Fruit fly (Drosophila melanogaster) whole organism, embryonic: ENCODE results near the gene arg.

ENCODE experiments used
- Abd-B ChIP-seq: fragments of 200-800 bp; sonication (Bioruptor generic); optimal IDR thresholded peaks from 2 replicates; lab custom pipeline; 2018; ENCODE audit warnings: missing biosample characterization, mild to moderate bottlenecking, missing genetic modification characterization, moderate library complexity
- Ada2b ChIP-seq: fragments of 200-800 bp; sonication (Bioruptor generic); IDR thresholded peaks from 2 replicates; pipeline ENCODE4 v1.3.6; 2022; ENCODE audit warnings: missing biosample characterization, missing genetic modification characterization
- Adf1 ChIP-seq: fragments of 200-800 bp; sonication (Bioruptor generic); IDR thresholded peaks from 2 replicates; pipeline ENCODE4 v1.3.6; 2022; ENCODE audit warnings: missing biosample characterization, missing genetic modification characterization
- Awh ChIP-seq: fragments of 200-800 bp; sonication (Bioruptor generic); IDR thresholded peaks from 2 replicates; pipeline ENCODE4, ENCODE4 v1.3.6; 2022; ENCODE audit warnings: missing biosample characterization, missing genetic modification characterization
- B-H2 ChIP-seq: fragments of 200-800 bp; sonication (Bioruptor generic); optimal IDR thresholded peaks from 2 replicates; lab custom pipeline; 2018; ENCODE audit warnings: missing biosample characterization, mild to moderate bottlenecking, missing genetic modification characterization
- Bteb2 ChIP-seq: fragments of 200-800 bp; sonication (Bioruptor generic); optimal IDR thresholded peaks from 2 replicates; lab custom pipeline; 2016; ENCODE audit warnings: missing biosample characterization, missing genetic modification characterization
- CG11085 ChIP-seq: fragments of 200-800 bp; sonication (Bioruptor generic); IDR thresholded peaks from 2 replicates; pipeline ENCODE4 v1.3.6; 2022; ENCODE audit warnings: missing biosample characterization, missing genetic modification characterization
- CG11093 ChIP-seq: fragments of 200-800 bp; sonication (Bioruptor generic); IDR thresholded peaks from 3 replicates; pipeline ENCODE4 v1.3.6; 2022; ENCODE audit warnings: missing biosample characterization, missing genetic modification characterization
- CG11723 ChIP-seq: fragments of 200-800 bp; sonication (Bioruptor generic); optimal IDR thresholded peaks from 2 replicates; lab custom pipeline; 2017; ENCODE audit warnings: missing biosample characterization, mild to moderate bottlenecking, missing genetic modification characterization
- CG12769 ChIP-seq: fragments of 200-800 bp; sonication (Bioruptor generic); optimal IDR thresholded peaks from 2 replicates; lab custom pipeline; 2019; ENCODE audit warnings: missing biosample characterization, mild to moderate bottlenecking, missing genetic modification characterization, moderate library complexity
- CG13287 ChIP-seq: fragments of 200-800 bp; sonication (Bioruptor generic); IDR thresholded peaks from 2 replicates; pipeline ENCODE4 v1.3.6; 2022; ENCODE audit warnings: missing biosample characterization, missing genetic modification characterization; ENCODE audit not compliant: partially characterized antibody
- CG14860 ChIP-seq: fragments of 200-800 bp; sonication (Bioruptor generic); IDR thresholded peaks from 3 replicates; pipeline ENCODE4 v1.3.6; 2022; ENCODE audit warnings: missing biosample characterization, missing genetic modification characterization; ENCODE audit not compliant: partially characterized antibody
- CG15479 ChIP-seq: fragments of 200-800 bp; sonication (Bioruptor generic); optimal IDR thresholded peaks from 3 replicates; lab custom pipeline; 2019; ENCODE audit warnings: missing biosample characterization, mild to moderate bottlenecking, missing genetic modification characterization, moderate library complexity
- CG15601 ChIP-seq: fragments of 200-800 bp; sonication (Bioruptor generic); optimal IDR thresholded peaks from 3 replicates; lab custom pipeline; 2019; ENCODE audit warnings: missing biosample characterization, mild to moderate bottlenecking, missing genetic modification characterization, moderate library complexity
- CG1603 ChIP-seq: fragments of 200-800 bp; sonication (Bioruptor generic); optimal IDR thresholded peaks from 2 replicates; lab custom pipeline; 2019; ENCODE audit warnings: missing biosample characterization, mild to moderate bottlenecking, missing genetic modification characterization, moderate library complexity
- CG17385 ChIP-seq: fragments of 200-800 bp; sonication (Bioruptor generic); optimal IDR thresholded peaks from 3 replicates; lab custom pipeline; 2018; ENCODE audit warnings: missing biosample characterization, mild to moderate bottlenecking, missing genetic modification characterization
- CG30431 ChIP-seq: fragments of 200-800 bp; sonication (Bioruptor generic); optimal IDR thresholded peaks from 2 replicates; lab custom pipeline; 2017; ENCODE audit warnings: missing biosample characterization, missing genetic modification characterization
- CG33213 ChIP-seq: fragments of 200-800 bp; sonication (Bioruptor generic); optimal IDR thresholded peaks from 3 replicates; lab custom pipeline; 2016; ENCODE audit warnings: missing biosample characterization, missing genetic modification characterization
- CG34224 ChIP-seq: fragments of 200-800 bp; sonication (Bioruptor generic); IDR thresholded peaks from 3 replicates; pipeline ENCODE4 v1.3.6; 2022; ENCODE audit warnings: missing biosample characterization, missing genetic modification characterization; ENCODE audit not compliant: partially characterized antibody
- CG42726 ChIP-seq: fragments of 200-800 bp; sonication (Bioruptor generic); IDR thresholded peaks from 2 replicates; pipeline ENCODE4 v1.3.6; 2022; ENCODE audit warnings: missing biosample characterization, missing genetic modification characterization; ENCODE audit not compliant: partially characterized antibody
- CG4360 ChIP-seq: fragments of 200-800 bp; sonication (Bioruptor generic); IDR thresholded peaks from 2 replicates; pipeline ENCODE4 v1.3.6; 2022; ENCODE audit warnings: missing biosample characterization, missing genetic modification characterization
- CG5245 ChIP-seq: fragments of 200-800 bp; sonication (Bioruptor generic); optimal IDR thresholded peaks from 3 replicates; lab custom pipeline; 2016; ENCODE audit warnings: missing biosample characterization, missing genetic modification characterization
- CG6683 ChIP-seq: fragments of 200-800 bp; sonication (Bioruptor generic); optimal IDR thresholded peaks from 2 replicates; lab custom pipeline; 2017; ENCODE audit warnings: missing biosample characterization, mild to moderate bottlenecking, missing genetic modification characterization, missing genetic modification reagents
- CG7271 ChIP-seq: fragments of 200-800 bp; sonication (Bioruptor generic); optimal IDR thresholded peaks from 2 replicates; lab custom pipeline; 2018; ENCODE audit warnings: missing biosample characterization, mild to moderate bottlenecking, missing genetic modification characterization, moderate library complexity
- CG7357 ChIP-seq: fragments of 200-800 bp; sonication (Bioruptor generic); IDR thresholded peaks from 3 replicates; pipeline ENCODE4 v1.3.6; 2022; ENCODE audit warnings: missing biosample characterization, missing genetic modification characterization
- CG8089 ChIP-seq: fragments of 200-800 bp; sonication (Bioruptor generic); optimal IDR thresholded peaks from 3 replicates; lab custom pipeline; 2016; ENCODE audit warnings: missing biosample characterization, missing genetic modification characterization
- Dref ChIP-seq: fragments of 200-800 bp; sonication (Bioruptor generic); IDR thresholded peaks from 2 replicates; pipeline ENCODE4 v1.3.6; 2022; ENCODE audit warnings: missing biosample characterization, missing genetic modification characterization
- HHEX ChIP-seq: fragments of 200-800 bp; sonication (Bioruptor generic); optimal IDR thresholded peaks from 3 replicates; lab custom pipeline; 2017; ENCODE audit warnings: missing biosample characterization, mild to moderate bottlenecking, missing genetic modification characterization, missing genetic modification reagents
- HmgD ChIP-seq: fragments of 200-800 bp; sonication (Bioruptor generic); optimal IDR thresholded peaks from 3 replicates; lab custom pipeline; 2016; ENCODE audit warnings: missing biosample characterization, missing genetic modification characterization
- Hsf ChIP-seq: fragments of 200-800 bp; sonication (Bioruptor generic); optimal IDR thresholded peaks from 3 replicates; lab custom pipeline; 2016; ENCODE audit warnings: missing biosample characterization, missing genetic modification characterization
- Mad ChIP-seq: fragments of 200-800 bp; sonication (Bioruptor generic); optimal IDR thresholded peaks from 2 replicates; lab custom pipeline; 2016; ENCODE audit warnings: missing biosample characterization, missing genetic modification characterization
- Ptx1 ChIP-seq: fragments of 200-800 bp; sonication (Bioruptor generic); IDR thresholded peaks from 2 replicates; pipeline ENCODE4 v1.3.6; 2022; ENCODE audit warnings: missing biosample characterization, missing genetic modification characterization
- Sin3A ChIP-seq: fragments of >200 bp; optimal IDR thresholded peaks from 2 replicates; lab custom pipeline; 2018
- Ssrp ChIP-seq: fragments of 200-800 bp; sonication (Bioruptor generic); optimal IDR thresholded peaks from 2 replicates; lab custom pipeline; 2018; ENCODE audit warnings: missing biosample characterization, mild to moderate bottlenecking, missing genetic modification characterization, moderate library complexity
- TFAM ChIP-seq: fragments of 200-800 bp; sonication (Bioruptor generic); optimal IDR thresholded peaks from 2 replicates; lab custom pipeline; 2017; ENCODE audit warnings: missing biosample characterization, missing genetic modification characterization, inconsistent platforms
- bsh ChIP-seq, 2 experiments: fragments of 200-800 bp; sonication (Bioruptor generic); optimal IDR thresholded peaks; 2 replicates each; lab custom pipeline; 2017 to 2018; ENCODE audit warnings: mild to moderate bottlenecking in 2 of 2, missing biosample characterization in 2 of 2, missing genetic modification characterization in 2 of 2, moderate library complexity in 1 of 2
- dan ChIP-seq: fragments of 200-800 bp; sonication (Bioruptor generic); IDR thresholded peaks from 2 replicates; pipeline ENCODE4 v1.3.6; 2022; ENCODE audit warnings: missing biosample characterization, missing genetic modification characterization
- en ChIP-seq: fragments of 200-800 bp; sonication (Bioruptor generic); optimal IDR thresholded peaks from 2 replicates; lab custom pipeline; 2016; ENCODE audit warnings: missing biosample characterization, missing genetic modification characterization
- ewg ChIP-seq: fragments of 200-800 bp; sonication (Bioruptor generic); optimal IDR thresholded peaks from 3 replicates; lab custom pipeline; 2017; ENCODE audit warnings: mild to moderate bottlenecking, missing biosample characterization, missing genetic modification reagents, missing genetic modification characterization
- fd64A ChIP-seq: fragments of 200-800 bp; sonication (Bioruptor generic); optimal IDR thresholded peaks from 3 replicates; lab custom pipeline; 2018; ENCODE audit warnings: missing biosample characterization, mild to moderate bottlenecking, missing genetic modification characterization
- fu2 ChIP-seq: fragments of 200-800 bp; sonication (Bioruptor generic); optimal IDR thresholded peaks from 2 replicates; lab custom pipeline; 2016; ENCODE audit warnings: missing biosample characterization, missing genetic modification characterization
- gcm ChIP-seq: fragments of 200-800 bp; sonication (Bioruptor generic); optimal IDR thresholded peaks from 2 replicates; lab custom pipeline; 2019; ENCODE audit warnings: missing biosample characterization, mild to moderate bottlenecking, missing genetic modification characterization, moderate library complexity
- lilli ChIP-seq: fragments of 200-800 bp; sonication (Bioruptor generic); optimal IDR thresholded peaks from 3 replicates; lab custom pipeline; 2016; ENCODE audit warnings: missing biosample characterization, missing genetic modification characterization
- mam ChIP-seq: fragments of 200-800 bp; sonication (Bioruptor generic); optimal IDR thresholded peaks from 3 replicates; lab custom pipeline; 2016; ENCODE audit warnings: missing biosample characterization, missing genetic modification characterization
- org-1 ChIP-seq: fragments of 200-800 bp; sonication (Bioruptor generic); optimal IDR thresholded peaks from 2 replicates; lab custom pipeline; 2017; ENCODE audit warnings: missing biosample characterization, missing genetic modification characterization
- repo ChIP-seq: fragments of 200-800 bp; sonication (Bioruptor generic); optimal IDR thresholded peaks from 2 replicates; lab custom pipeline; 2016; ENCODE audit warnings: missing biosample characterization, missing genetic modification characterization
- run ChIP-seq: fragments of 200-800 bp; sonication (Bioruptor generic); optimal IDR thresholded peaks from 3 replicates; lab custom pipeline; 2018; ENCODE audit warnings: missing biosample characterization, mild to moderate bottlenecking, missing genetic modification characterization
- schlank ChIP-seq: fragments of 200-800 bp; sonication (Bioruptor generic); optimal IDR thresholded peaks from 2 replicates; lab custom pipeline; 2018; ENCODE audit warnings: missing biosample characterization, mild to moderate bottlenecking, missing genetic modification characterization
- sens ChIP-seq: fragments of 200-800 bp; sonication (Bioruptor generic); peaks from one replicate; lab custom pipeline; 2016; ENCODE audit warnings: missing biosample characterization, missing genetic modification characterization
- tx ChIP-seq: fragments of 200-800 bp; sonication (Bioruptor generic); optimal IDR thresholded peaks from 2 replicates; lab custom pipeline; 2016; ENCODE audit warnings: missing biosample characterization, missing genetic modification characterization
- zf30C ChIP-seq: fragments of 200-800 bp; sonication (Bioruptor generic); optimal IDR thresholded peaks from 3 replicates; lab custom pipeline; 2018; ENCODE audit warnings: missing biosample characterization, mild to moderate bottlenecking, missing genetic modification characterization
- zfh1 ChIP-seq: fragments of 200-800 bp; sonication (Bioruptor generic); IDR thresholded peaks from 3 replicates; pipeline ENCODE4 v1.3.6; 2022; ENCODE audit warnings: missing biosample characterization, missing genetic modification characterization

The arg gene

dm6 chrX:512527-512926 is 3.3 kb downstream of the arg start (continued):
- TF ChIP-seq lilli (peak; percentile 4), HHEX (GFP tag; lab: Kevin White, UChicago) (no peak), CG11723 (no peak), Hsf (GFP tag; lab: Kevin White, UChicago) (no peak), repo (GFP tag; lab: Kevin White, UChicago) (no peak), Ptx1 (no peak), Ada2b (GFP tag; lab: Robert Waterston, UW) (no peak), CG42726 (GFP tag; lab: Robert Waterston, UW) (no peak), bsh (GFP tag; optimal IDR thresholded peaks at IDR 0.05; lab: Kevin White, UChicago) (peak in 1 of 2 experiments; percentile 40), Ssrp (tag; lab: Kevin White, UChicago) (no peak), CG11085 (GFP tag; lab: Robert Waterston, UW) (no peak), gcm (no peak), Dref (GFP tag; lab: Robert Waterston, UW) (no peak), CG5245 (GFP tag; lab: Kevin White, UChicago) (no peak), HmgD (GFP tag; lab: Kevin White, UChicago) (no peak), CG7357 (GFP tag; lab: Robert Waterston, UW) (no peak), sens (GFP tag; lab: Kevin White, UChicago) (peak; percentile 83), schlank (tag; lab: Kevin White, UChicago) (no peak), CG7271 (tag; lab: Kevin White, UChicago) (no peak), en (GFP tag; lab: Kevin White, UChicago) (no peak), CG30431 (no peak), CG34224 (no peak), CG14860 (no peak), CG11093 (GFP tag; lab: Robert Waterston, UW) (no peak), zfh1 (GFP tag; lab: Robert Waterston, UW) (no peak), Awh (no peak), mam (GFP tag; lab: Kevin White, UChicago) (no peak), CG8089 (GFP tag; lab: Kevin White, UChicago) (no peak), Mad (GFP tag; lab: Kevin White, UChicago) (no peak), Bteb2 (GFP tag; lab: Kevin White, UChicago) (no peak), Abd-B (GFP tag; lab: Kevin White, UChicago) (no peak), CG15479 (GFP tag; lab: Kevin White, UChicago) (no peak), TFAM (GFP tag; lab: Kevin White, UChicago) (no peak), CG33213 (GFP tag; lab: Kevin White, UChicago) (no peak), CG17385 (no peak), CG12769 (tag; lab: Kevin White, UChicago) (no peak), CG15601 (tag; lab: Kevin White, UChicago) (no peak), B-H2 (GFP tag; lab: Kevin White, UChicago) (no peak), CG13287 (no peak), ewg (GFP tag; lab: Kevin White, UChicago) (no peak), Sin3A (lab: Kevin White, UChicago) (no peak), CG4360 (GFP tag; lab: Robert Waterston, UW) (0 out of 2 replicates have a peak, but pooled peaks have one; percentile 8), tx (GFP tag; lab: Kevin White, UChicago) (no peak), org-1 (no peak), fd64A (GFP tag; lab: Kevin White, UChicago) (no peak), zf30C (peak; percentile 64), fu2 (GFP tag; lab: Kevin White, UChicago) (no peak), CG6683 (no peak), dan (GFP tag; lab: Robert Waterston, UW) (no peak), run (tag; lab: Kevin White, UChicago) (no peak), Adf1 (GFP tag; lab: Robert Waterston, UW) (no peak), CG1603 (tag; lab: Kevin White, UChicago) (peak; percentile 11)
